Worm (Caenorhabditis elegans) whole organism, L3 larva: ENCODE measurements around the gene nsph-3.2.

Experiments used
- ama-1 ChIP-seq: fragments of 150-350 bp; optimal IDR thresholded peaks from 2 replicates; lab custom pipeline; 2018
- nhr-28 ChIP-seq: fragments of 150-350 bp; optimal IDR thresholded peaks from 2 replicates; lab custom pipeline; 2014; ENCODE audit warnings: missing biosample characterization, missing genetic modification characterization
- sea-2 ChIP-seq: fragments of 150-350 bp; sonication (generic microtip); optimal IDR thresholded peaks from 4 replicates; lab custom pipeline; 2014; ENCODE audit warnings: missing biosample characterization, missing genetic modification reagents, missing genetic modification characterization
- ztf-4 ChIP-seq: fragments of 150-350 bp; optimal IDR thresholded peaks from 2 replicates; lab custom pipeline; 2014; ENCODE audit warnings: missing biosample characterization, missing genetic modification characterization

DNA sequence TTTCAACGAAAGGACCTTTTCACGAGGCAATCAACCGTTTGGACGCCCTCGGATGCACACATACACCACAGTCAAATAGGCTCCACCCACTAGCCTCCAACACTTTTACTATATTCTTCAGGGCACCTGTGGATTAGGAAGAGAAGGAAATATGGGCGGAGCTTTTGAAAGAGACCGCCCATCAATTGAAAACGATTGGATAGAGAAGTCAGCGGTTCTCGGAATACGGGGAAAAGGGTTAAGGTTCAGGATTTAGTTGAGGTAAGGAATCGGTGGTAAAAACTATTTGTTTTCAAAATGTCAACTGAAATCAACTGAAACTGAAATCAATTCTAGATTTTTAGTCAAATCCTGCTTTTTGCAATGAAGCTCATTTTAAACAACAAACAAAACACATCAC lies 2.3 kb upstream of the nsph-3.2 start, which contains the start of gene egl-38:
- TF ChIP-seq nhr-28 (tag; lab: Kevin White, UChicago) (no peak), ztf-4 (tag; lab: Kevin White, UChicago) (no peak), ama-1 (lab: Kevin White, UChicago) (no peak), sea-2 (GFP tag; lab: Kevin White, UChicago) (no peak)
